Worm (Caenorhabditis elegans) whole organism, L4/young adult: Measurements from ENCODE around the gene R10H10.3.

Source experiments
- dao-5 ChIP-seq: sonication (generic microtip); optimal IDR thresholded peaks from 2 replicates; lab custom pipeline; 2016; ENCODE audit warnings: missing genotype, missing genetic modification characterization, moderate library complexity, missing compliant biosample characterization
- him-1 ChIP-seq: sonication (generic microtip); optimal IDR thresholded peaks from 2 replicates; lab custom pipeline; 2016; ENCODE audit warnings: missing genotype, missing genetic modification reagents, missing genetic modification characterization, missing compliant biosample characterization

- TF ChIP-seq him-1 (tag; lab: Kevin White, UChicago) (no peak), dao-5 (tag; lab: Kevin White, UChicago) (no peak)
Observed at ce11 chrIV:10345486-10345885, 42.8 kb upstream of the R10H10.3 start.
